Fruit fly (Drosophila melanogaster): ENCODE data around the gene CG6761.

CG6761 gene

DNA sequence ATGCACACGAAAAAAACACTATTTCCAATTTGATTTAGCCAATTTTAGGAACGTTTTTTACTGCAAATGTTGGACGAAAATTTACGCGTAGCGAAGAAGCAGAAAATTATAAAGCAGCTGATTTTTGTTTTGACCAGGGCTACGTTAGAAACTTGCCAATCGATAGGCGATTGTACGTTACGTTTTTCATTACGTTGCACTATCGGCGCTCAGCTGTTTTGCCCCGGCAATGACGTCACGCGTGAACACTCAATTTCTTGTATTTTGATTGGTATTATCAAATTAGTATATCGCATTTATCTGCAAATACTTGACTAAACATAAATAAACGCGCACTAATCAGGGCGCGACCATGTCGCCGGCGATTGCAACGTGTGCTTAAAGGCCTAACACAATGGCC lies 24.4 kb downstream of the CG6761 start, which contains the start of the genes fry and CG16717 (continued):
- TF ChIP-seq E2f2 (GFP tag; IDR thresholded peaks at IDR 0.05), result peak; percentile 16; the same call in 1 of the 2 replicates
- TF ChIP-seq CG4404 (GFP tag; IDR thresholded peaks at IDR 0.05), result no peak
- TF ChIP-seq CG8388 (GFP tag; optimal IDR thresholded peaks at IDR 0.05), result no peak
- TF ChIP-seq CG3281 (GFP tag; optimal IDR thresholded peaks at IDR 0.05), result peak; percentile 54
- no peak for TF ChIP-seq CG11247 (GFP tag; IDR thresholded peaks at IDR 0.05)
- peak; percentile 36; the same call in 1 of the 2 replicates for TF ChIP-seq ato (GFP tag; IDR thresholded peaks at IDR 0.05; ENCODE audit: partially characterized antibody)
- no peak for TF ChIP-seq CG2889 (GFP tag; IDR thresholded peaks at IDR 0.05)
- TF ChIP-seq fu2 (GFP tag; optimal IDR thresholded peaks at IDR 0.05), result no peak
- TF ChIP-seq pzg (GFP tag; optimal IDR thresholded peaks at IDR 0.05), result peak; percentile 67
- no peak for TF ChIP-seq CG15479 (GFP tag; optimal IDR thresholded peaks at IDR 0.05)
- TF ChIP-seq sna (GFP tag; IDR thresholded peaks at IDR 0.05; ENCODE audit: partially characterized antibody), result peak; percentile 68; the same call in 1 of the 2 replicates
- TF ChIP-seq HLH3B (GFP tag; IDR thresholded peaks at IDR 0.05), result no peak
- no peak for TF ChIP-seq shn (GFP tag; optimal IDR thresholded peaks at IDR 0.05)
- TF ChIP-seq CG2678 (tag; optimal IDR thresholded peaks at IDR 0.05), result no peak
- no peak for TF ChIP-seq mam (GFP tag; optimal IDR thresholded peaks at IDR 0.05)
- no peak for TF ChIP-seq CG10543 (GFP tag; optimal IDR thresholded peaks at IDR 0.05)
- TF ChIP-seq btn (GFP tag; optimal IDR thresholded peaks at IDR 0.05), result no peak
- peak; percentile 26 for TF ChIP-seq Sry-δ (GFP tag; optimal IDR thresholded peaks at IDR 0.05)
- TF ChIP-seq prd (optimal IDR thresholded peaks at IDR 0.05), result no peak
- no peak for TF ChIP-seq prd (GFP tag; IDR thresholded peaks at IDR 0.05)
- no peak for TF ChIP-seq ranshi (GFP tag; IDR thresholded peaks at IDR 0.05)
- TF ChIP-seq pb (GFP tag; optimal IDR thresholded peaks at IDR 0.05), result no peak
- no peak for TF ChIP-seq tin (GFP tag; optimal IDR thresholded peaks at IDR 0.05)
- peak; percentile 29 for TF ChIP-seq MESR4 (GFP tag; optimal IDR thresholded peaks at IDR 0.05)
- TF ChIP-seq CG7745 (tag; optimal IDR thresholded peaks at IDR 0.05), result peak; percentile 99
- peak; percentile 84 to 99 for TF ChIP-seq crp (GFP tag; optimal IDR thresholded peaks at IDR 0.05)
- TF ChIP-seq CG4282 (GFP tag; optimal IDR thresholded peaks at IDR 0.05), result no peak
- no peak for TF ChIP-seq CG11504 (tag; optimal IDR thresholded peaks at IDR 0.05)
- no peak for TF ChIP-seq grn (GFP tag; optimal IDR thresholded peaks at IDR 0.05)
- no peak for TF ChIP-seq CG31224 (GFP tag; IDR thresholded peaks at IDR 0.05)
- TF ChIP-seq ewg (GFP tag; optimal IDR thresholded peaks at IDR 0.05), result no peak
- peak; percentile 30 for TF ChIP-seq sug (tag; optimal IDR thresholded peaks at IDR 0.05)
- no peak for TF ChIP-seq CG9215 (GFP tag; IDR thresholded peaks at IDR 0.05)
- TF ChIP-seq CG17385 (GFP tag; optimal IDR thresholded peaks at IDR 0.05), result peak; percentile 92
- no peak for TF ChIP-seq unpg (GFP tag; optimal IDR thresholded peaks at IDR 0.05)
- TF ChIP-seq CG34422 (GFP tag; IDR thresholded peaks at IDR 0.05), result peak; percentile 52; the same call in 1 of the 3 replicates
- TF ChIP-seq HmgZ (tag; optimal IDR thresholded peaks at IDR 0.05), result peak; percentile 15
- TF ChIP-seq jing (GFP tag; optimal IDR thresholded peaks at IDR 0.05), result no peak
- no peak for TF ChIP-seq onecut (GFP tag; IDR thresholded peaks at IDR 0.05)
- no peak for TF ChIP-seq ttk (GFP tag; IDR thresholded peaks at IDR 0.05)
- peak; percentile 5 for TF ChIP-seq lbe (GFP tag; optimal IDR thresholded peaks at IDR 0.05)
- no peak for TF ChIP-seq CG12071 (GFP tag; optimal IDR thresholded peaks at IDR 0.05)
- TF ChIP-seq gem (tag; optimal IDR thresholded peaks at IDR 0.05), result no peak
- no peak for TF ChIP-seq CG18764 (GFP tag; optimal IDR thresholded peaks at IDR 0.05)
- TF ChIP-seq CG13287 (GFP tag; IDR thresholded peaks at IDR 0.05; ENCODE audit: partially characterized antibody), result peak; percentile 82
- TF ChIP-seq CG8281 (tag; optimal IDR thresholded peaks at IDR 0.05), result no peak
- TF ChIP-seq PHDP (tag; optimal IDR thresholded peaks at IDR 0.05), result no peak
- TF ChIP-seq Ets65A (GFP tag), result no peak
- TF ChIP-seq BEAF-32 (GFP tag; optimal IDR thresholded peaks at IDR 0.05), result peak; percentile 67
- no peak for TF ChIP-seq CG30403 (GFP tag; optimal IDR thresholded peaks at IDR 0.05)
- TF ChIP-seq CG16813 (GFP tag; IDR thresholded peaks at IDR 0.05; ENCODE audit: partially characterized antibody), result peak; percentile 44; the same call in 1 of the 3 replicates
